Fruit fly (Drosophila melanogaster) whole organism, pupa: ENCODE measurements around the gene BomBc3.

ENCODE experiments used
- CG12605 ChIP-seq: fragments of 200-800 bp; sonication (Bioruptor generic); IDR thresholded peaks from 2 replicates; pipeline ENCODE4 v1.3.6; 2022; ENCODE audit warnings: missing biosample characterization, missing genetic modification characterization
- CG32121 ChIP-seq: fragments of 200-800 bp; sonication (Bioruptor generic); IDR thresholded peaks from 2 replicates; pipeline ENCODE4 v1.3.6; 2022; ENCODE audit warnings: missing biosample characterization, missing genetic modification characterization
- CG34367 ChIP-seq: fragments of 200-800 bp; sonication (Bioruptor generic); optimal IDR thresholded peaks from 2 replicates; lab custom pipeline; 2018; ENCODE audit warnings: missing biosample characterization, mild to moderate bottlenecking, missing genetic modification characterization
- CG4496 ChIP-seq: fragments of 200-800 bp; sonication (Bioruptor generic); IDR thresholded peaks from 3 replicates; pipeline ENCODE4 v1.3.6; 2022; ENCODE audit warnings: missing biosample characterization, missing genetic modification characterization
- EcR ChIP-seq: fragments of 200-800 bp; sonication (Bioruptor generic); optimal IDR thresholded peaks from 3 replicates; lab custom pipeline; 2019; ENCODE audit warnings: missing biosample characterization, missing genetic modification characterization, mild to moderate bottlenecking, moderate library complexity, missing genetic modification reagents

DNA sequence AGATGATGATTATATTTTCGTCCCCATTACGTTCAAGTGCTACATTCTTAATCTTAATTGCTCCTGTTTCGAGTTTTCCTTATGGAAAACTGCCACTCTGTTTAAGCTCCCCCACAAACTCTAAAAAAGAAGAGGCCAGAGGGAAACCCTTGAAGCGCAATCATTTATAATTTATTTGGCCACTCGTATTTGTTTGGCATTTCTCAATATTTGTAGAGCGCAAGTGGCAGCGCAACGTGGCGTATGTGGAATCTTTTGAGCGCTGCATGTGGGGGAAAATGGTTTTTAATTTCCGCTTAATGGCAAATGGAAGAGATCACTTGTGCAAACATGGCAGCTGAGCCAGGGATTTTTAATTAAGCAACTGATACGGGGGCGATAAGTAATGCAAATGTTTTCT, 19.6 kb upstream of the BomBc3 start:
- TF ChIP-seq CG12605 (GFP tag; lab: Robert Waterston, UW): no peak
- no peak for TF ChIP-seq CG32121 (GFP tag; lab: Robert Waterston, UW)
- no peak for TF ChIP-seq CG34367 (tag; lab: Kevin White, UChicago)
- no peak for TF ChIP-seq EcR (GFP tag; lab: Kevin White, UChicago)
- TF ChIP-seq CG4496 (GFP tag; lab: Robert Waterston, UW): no peak
